Worm (Caenorhabditis elegans): Measurements from ENCODE around the gene sav-1.

ce11 chrX:2319238-2319637 is 32.2 kb upstream of the sav-1 start, which contains the start of gene aakg-4:
- no peak for TF ChIP-seq fkh-10 (GFP tag; optimal IDR thresholded peaks at IDR 0.05)
- no peak for TF ChIP-seq nhr-76 (tag; optimal IDR thresholded peaks at IDR 0.05)
- TF ChIP-seq ztf-4 (tag; optimal IDR thresholded peaks at IDR 0.05) = no peak
- TF ChIP-seq elt-1 (tag; optimal IDR thresholded peaks at IDR 0.05) = no peak
- TF ChIP-seq ceh-28 (tag; optimal IDR thresholded peaks at IDR 0.05) = no peak
- no peak for TF ChIP-seq ceh-9 (tag; optimal IDR thresholded peaks at IDR 0.05)
